Fruit fly (Drosophila melanogaster): ENCODE results near the gene Gr22f.
A peak's percentile ranks its signal among the peaks of the same experiment; 100 is the strongest.

- TF ChIP-seq kay (GFP tag; ENCODE audit: borderline replicate concordance) (no peak), CG7045 (GFP tag; optimal IDR thresholded peaks at IDR 0.05) (peak; percentile 43), Hr96 (GFP tag; optimal IDR thresholded peaks at IDR 0.05) (no peak), Crg-1 (GFP tag; optimal IDR thresholded peaks at IDR 0.05) (no peak), ovo (GFP tag; optimal IDR thresholded peaks at IDR 0.05) (no peak), CG7101 (tag; optimal IDR thresholded peaks at IDR 0.05) (peak; percentile 5), CG33017 (tag; optimal IDR thresholded peaks at IDR 0.05) (peak; percentile 64), CG1620 (GFP tag; optimal IDR thresholded peaks at IDR 0.05) (no peak), cic (GFP tag; optimal IDR thresholded peaks at IDR 0.05) (peak; percentile 89)
Measured at dm6 chr2L:1730914-1731313, 25.3 kb downstream of the Gr22f start.

All from whole organism, adult.